Fruit fly (Drosophila melanogaster) whole organism, embryonic: ENCODE data around the gene CG43077.

Experiments used
- Awh ChIP-seq: fragments of 200-800 bp; sonication (Bioruptor generic); IDR thresholded peaks from 2 replicates; pipeline ENCODE4, ENCODE4 v1.3.6; 2022; ENCODE audit warnings: missing biosample characterization, missing genetic modification characterization
- CG12391 ChIP-seq: fragments of 200-800 bp; sonication (Bioruptor generic); optimal IDR thresholded peaks from 3 replicates; lab custom pipeline; 2018; ENCODE audit warnings: missing biosample characterization, mild to moderate bottlenecking, missing genetic modification characterization, moderate library complexity
- CG1602 ChIP-seq: fragments of 200-800 bp; sonication (Bioruptor generic); optimal IDR thresholded peaks from 3 replicates; lab custom pipeline; 2016; ENCODE audit warnings: missing biosample characterization, missing genetic modification characterization
- CG16863 ChIP-seq: fragments of 200-800 bp; sonication (Bioruptor generic); optimal IDR thresholded peaks from 3 replicates; lab custom pipeline; 2016; ENCODE audit warnings: missing biosample characterization, missing genetic modification characterization
- CG18476 ChIP-seq: fragments of 200-800 bp; sonication (Bioruptor generic); optimal IDR thresholded peaks from 2 replicates; lab custom pipeline; 2016; ENCODE audit warnings: missing biosample characterization, mild to moderate bottlenecking, missing genetic modification characterization
- CG18599 ChIP-seq: fragments of 200-800 bp; sonication (Bioruptor generic); optimal IDR thresholded peaks from 3 replicates; lab custom pipeline; 2017; ENCODE audit warnings: missing biosample characterization, missing genetic modification characterization, mild to moderate bottlenecking, moderate library complexity, missing genetic modification reagents
- CG3838 ChIP-seq: fragments of 200-800 bp; sonication (Bioruptor generic); optimal IDR thresholded peaks from 3 replicates; lab custom pipeline; 2016; ENCODE audit warnings: missing biosample characterization, missing genetic modification characterization
- CG5180 ChIP-seq: fragments of 200-800 bp; sonication (Bioruptor generic); optimal IDR thresholded peaks from 3 replicates; lab custom pipeline; 2017; ENCODE audit warnings: missing biosample characterization, missing genetic modification characterization, mild to moderate bottlenecking, moderate library complexity, missing genetic modification reagents
- CG6175 ChIP-seq: fragments of 200-800 bp; sonication (Bioruptor generic); IDR thresholded peaks from 3 replicates; pipeline ENCODE4 v1.3.6; 2022; ENCODE audit warnings: missing biosample characterization, missing genetic modification characterization
- CG6765 ChIP-seq: fragments of 200-800 bp; sonication (Bioruptor generic); optimal IDR thresholded peaks from 3 replicates; lab custom pipeline; 2017; ENCODE audit warnings: missing biosample characterization, mild to moderate bottlenecking, missing genetic modification characterization
- CG7839 ChIP-seq: fragments of 200-800 bp; sonication (Bioruptor generic); optimal IDR thresholded peaks from 3 replicates; lab custom pipeline; 2018; ENCODE audit warnings: missing biosample characterization, mild to moderate bottlenecking, missing genetic modification characterization, moderate library complexity
- Camta ChIP-seq: fragments of 200-800 bp; sonication (Bioruptor generic); optimal IDR thresholded peaks from 2 replicates; lab custom pipeline; 2016; ENCODE audit warnings: missing biosample characterization, missing genetic modification characterization
- Dip3 ChIP-seq: fragments of 200-800 bp; sonication (Bioruptor generic); optimal IDR thresholded peaks from 3 replicates; lab custom pipeline; 2016; ENCODE audit warnings: missing biosample characterization, missing genetic modification characterization
- HLH3B ChIP-seq: fragments of 200-800 bp; sonication (Bioruptor generic); IDR thresholded peaks from 2 replicates; pipeline ENCODE4 v1.3.6; 2022; ENCODE audit warnings: missing biosample characterization, missing genetic modification characterization
- Kr ChIP-seq: fragments of 200-800 bp; sonication (Bioruptor generic); optimal IDR thresholded peaks from 2 replicates; lab custom pipeline; 2017; ENCODE audit warnings: missing biosample characterization, mild to moderate bottlenecking, missing genetic modification characterization
- Mrtf ChIP-seq: fragments of 200-800 bp; sonication (Bioruptor generic); IDR thresholded peaks from 3 replicates; pipeline ENCODE4 v1.3.6; 2022; ENCODE audit warnings: missing biosample characterization, missing genetic modification characterization
- NC2α ChIP-seq: fragments of 200-800 bp; sonication (Bioruptor generic); optimal IDR thresholded peaks from 2 replicates; lab custom pipeline; 2016; ENCODE audit warnings: missing biosample characterization, missing genetic modification characterization
- Nf-YC ChIP-seq: fragments of 200-800 bp; optimal IDR thresholded peaks from 3 replicates; lab custom pipeline; 2019; ENCODE audit warnings: missing biosample characterization, mild to moderate bottlenecking, missing genetic modification characterization, moderate library complexity
- Ptx1 ChIP-seq: fragments of 200-800 bp; sonication (Bioruptor generic); IDR thresholded peaks from 2 replicates; pipeline ENCODE4 v1.3.6; 2022; ENCODE audit warnings: missing biosample characterization, missing genetic modification characterization
- Rfx ChIP-seq: fragments of 200-800 bp; sonication (Bioruptor generic); IDR thresholded peaks from 2 replicates; pipeline ENCODE4 v1.3.6; 2022; ENCODE audit warnings: missing biosample characterization, missing genetic modification characterization
- Scr ChIP-seq: fragments of 200-800 bp; sonication (Bioruptor generic); IDR thresholded peaks from 2 replicates; pipeline ENCODE4 v1.3.6; 2022; ENCODE audit warnings: missing biosample characterization, missing genetic modification characterization; ENCODE audit not compliant: partially characterized antibody
- Sox100B ChIP-seq: fragments of 200-800 bp; sonication (Bioruptor generic); optimal IDR thresholded peaks from 3 replicates; lab custom pipeline; 2018; ENCODE audit warnings: missing biosample characterization, mild to moderate bottlenecking, missing genetic modification characterization
- abd-A ChIP-seq: fragments of 200-800 bp; sonication (Bioruptor generic); optimal IDR thresholded peaks from 3 replicates; lab custom pipeline; 2019; ENCODE audit warnings: missing biosample characterization, mild to moderate bottlenecking, missing genetic modification characterization, moderate library complexity
- ato ChIP-seq: fragments of 200-800 bp; sonication (Bioruptor generic); IDR thresholded peaks from 2 replicates; pipeline ENCODE4 v1.3.6; 2022; ENCODE audit warnings: missing biosample characterization, missing genetic modification characterization; ENCODE audit not compliant: partially characterized antibody
- btn ChIP-seq: fragments of 200-800 bp; sonication (Bioruptor generic); optimal IDR thresholded peaks from 2 replicates; lab custom pipeline; 2016; ENCODE audit warnings: missing biosample characterization, missing genetic modification characterization
- chn ChIP-seq: fragments of 200-800 bp; sonication (Bioruptor generic); optimal IDR thresholded peaks from 2 replicates; lab custom pipeline; 2016; ENCODE audit warnings: missing biosample characterization, missing genetic modification characterization
- dan ChIP-seq: fragments of 200-800 bp; sonication (Bioruptor generic); IDR thresholded peaks from 2 replicates; pipeline ENCODE4 v1.3.6; 2022; ENCODE audit warnings: missing biosample characterization, missing genetic modification characterization
- dpn ChIP-seq, 2 experiments: fragments of 200-800 bp; sonication (Bioruptor generic); optimal IDR thresholded peaks; 3 replicates each; lab custom pipeline; 2016; ENCODE audit warnings: missing biosample characterization in 2 of 2, missing genetic modification characterization in 2 of 2
- ftz-f1 ChIP-seq: fragments of 200-800 bp; sonication (Bioruptor generic); optimal IDR thresholded peaks from 2 replicates; lab custom pipeline; 2016; ENCODE audit warnings: missing biosample characterization, missing genetic modification characterization
- gem ChIP-seq: fragments of 200-800 bp; sonication (Bioruptor generic); optimal IDR thresholded peaks from 2 replicates; lab custom pipeline; 2019; ENCODE audit warnings: missing biosample characterization, mild to moderate bottlenecking, missing genetic modification characterization, moderate library complexity
- gsb ChIP-seq: fragments of 200-800 bp; sonication (Bioruptor generic); IDR thresholded peaks from 2 replicates; pipeline ENCODE4 v1.3.6; 2022; ENCODE audit warnings: missing biosample characterization, missing genetic modification characterization
- hkb ChIP-seq, 2 experiments: fragments of 200-800 bp in 1 of 2; fragments of >200 bp in 1 of 2; sonication (Bioruptor generic) in 1 of 2; IDR thresholded peaks in 1 of 2; optimal IDR thresholded peaks in 1 of 2; 2 replicates each; pipeline versions ENCODE4 v1.3.6 to Lab custom; 2017 to 2022; ENCODE audit warnings: missing biosample characterization in 1 of 2, missing genetic modification characterization in 1 of 2
- lilli ChIP-seq: fragments of 200-800 bp; sonication (Bioruptor generic); optimal IDR thresholded peaks from 3 replicates; lab custom pipeline; 2016; ENCODE audit warnings: missing biosample characterization, missing genetic modification characterization
- nerfin-2 ChIP-seq: fragments of 200-800 bp; sonication (Bioruptor generic); IDR thresholded peaks from 2 replicates; pipeline ENCODE4 v1.3.6; 2022; ENCODE audit warnings: missing biosample characterization, missing genetic modification characterization; ENCODE audit not compliant: partially characterized antibody
- odd ChIP-seq: fragments of 200-800 bp; sonication (Bioruptor generic); optimal IDR thresholded peaks from 2 replicates; lab custom pipeline; 2017; ENCODE audit warnings: missing biosample characterization, mild to moderate bottlenecking, missing genetic modification characterization
- pan ChIP-seq, 4 experiments: fragments of >200 bp in 3 of 4; fragments of 200-800 bp in 1 of 4; sonication (Bioruptor generic) in 1 of 4; optimal IDR thresholded peaks in 3 of 4; IDR thresholded peaks in 1 of 4; 2 replicates each; pipeline versions ENCODE4 v1.3.6 to Lab custom; 2017 to 2022; ENCODE audit warnings: missing biosample characterization in 2 of 4, missing genetic modification characterization in 2 of 4, mixed read lengths in 1 of 4
- pho ChIP-seq: fragments of 200-800 bp; sonication (Bioruptor generic); optimal IDR thresholded peaks from 2 replicates; lab custom pipeline; 2016; ENCODE audit warnings: missing biosample characterization, missing genetic modification characterization
- phol ChIP-seq: fragments of 200-800 bp; sonication (Bioruptor generic); optimal IDR thresholded peaks from 3 replicates; lab custom pipeline; 2018; ENCODE audit warnings: missing biosample characterization, mild to moderate bottlenecking, missing genetic modification characterization, moderate library complexity
- pita ChIP-seq: fragments of 200-800 bp; sonication (Bioruptor generic); optimal IDR thresholded peaks from 2 replicates; lab custom pipeline; 2017; ENCODE audit warnings: missing biosample characterization, mild to moderate bottlenecking, missing genetic modification characterization
- prd ChIP-seq, 3 experiments: fragments of >200 bp in 2 of 3; fragments of 200-800 bp in 1 of 3; sonication (Bioruptor generic) in 1 of 3; optimal IDR thresholded peaks in 2 of 3; IDR thresholded peaks in 1 of 3; 2 replicates in 2 of 3; 3 replicates in 1 of 3; pipeline versions ENCODE4 v1.3.6 to Lab custom; 2017 to 2022; ENCODE audit warnings: missing biosample characterization in 1 of 3, missing genetic modification characterization in 1 of 3
- row ChIP-seq: fragments of 200-800 bp; sonication (Bioruptor generic); IDR thresholded peaks from 3 replicates; pipeline ENCODE4 v1.3.6; 2022; ENCODE audit warnings: missing biosample characterization, missing genetic modification characterization
- slp2 ChIP-seq: fragments of 200-800 bp; sonication (Bioruptor generic); optimal IDR thresholded peaks from 2 replicates; lab custom pipeline; 2016; ENCODE audit warnings: missing biosample characterization, missing genetic modification characterization
- so ChIP-seq: fragments of 200-800 bp; sonication (Bioruptor generic); IDR thresholded peaks from 3 replicates; pipeline ENCODE4 v1.3.6; 2022; ENCODE audit warnings: missing biosample characterization, missing genetic modification characterization
- sr ChIP-seq: fragments of 200-800 bp; sonication (Bioruptor generic); IDR thresholded peaks from 3 replicates; pipeline ENCODE4 v1.3.6; 2022; ENCODE audit warnings: missing biosample characterization, missing genetic modification characterization
- ssp ChIP-seq: fragments of 200-800 bp; sonication (Bioruptor generic); IDR thresholded peaks from 2 replicates; pipeline ENCODE4 v1.3.6; 2022; ENCODE audit warnings: missing biosample characterization, missing genetic modification characterization
- tap ChIP-seq: fragments of 200-800 bp; optimal IDR thresholded peaks from 3 replicates; lab custom pipeline; 2019; ENCODE audit warnings: missing biosample characterization, mild to moderate bottlenecking, missing genetic modification characterization, moderate library complexity
- tx ChIP-seq: fragments of 200-800 bp; sonication (Bioruptor generic); optimal IDR thresholded peaks from 2 replicates; lab custom pipeline; 2016; ENCODE audit warnings: missing biosample characterization, missing genetic modification characterization
- wor ChIP-seq: fragments of 200-800 bp; sonication (Bioruptor generic); IDR thresholded peaks from 2 replicates; pipeline ENCODE4 v1.3.6; 2022; ENCODE audit warnings: missing biosample characterization, missing genetic modification characterization
- yki ChIP-seq: fragments of >200 bp; optimal IDR thresholded peaks from 3 replicates; lab custom pipeline; 2018
- zfh1 ChIP-seq: fragments of 200-800 bp; sonication (Bioruptor generic); IDR thresholded peaks from 3 replicates; pipeline ENCODE4 v1.3.6; 2022; ENCODE audit warnings: missing biosample characterization, missing genetic modification characterization

Gene CG43077

DNA sequence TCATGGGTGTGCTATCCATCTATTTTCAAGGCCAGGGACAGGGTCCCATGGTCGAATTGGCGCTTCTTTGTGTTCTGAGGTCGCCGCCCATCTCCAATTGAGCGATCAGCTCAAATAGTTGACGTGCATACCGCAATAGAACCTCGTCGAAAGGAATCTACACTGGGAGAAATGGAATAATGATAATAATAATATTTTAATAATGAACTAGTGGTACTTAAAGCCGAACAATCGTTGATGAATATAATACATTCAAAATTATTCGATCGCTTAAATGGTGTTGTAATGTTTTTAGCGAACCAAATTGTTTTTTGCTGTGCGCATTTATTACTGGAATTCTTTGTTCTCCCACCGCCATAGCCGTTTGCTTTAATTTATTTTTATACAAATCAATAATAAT, 22.3 kb upstream of the CG43077 start (continued):
- TF ChIP-seq chn (GFP tag; lab: Kevin White, UChicago), result no peak
- no peak for TF ChIP-seq Sox100B (GFP tag; lab: Kevin White, UChicago)
- TF ChIP-seq CG5180 (GFP tag; lab: Kevin White, UChicago), result no peak
- TF ChIP-seq lilli (GFP tag; lab: Kevin White, UChicago), result no peak
- no peak for TF ChIP-seq Awh (GFP tag; lab: Robert Waterston, UW)
- TF ChIP-seq ato (GFP tag; lab: Robert Waterston, UW), result no peak
- TF ChIP-seq yki (lab: Kevin White, UChicago), result no peak
- no peak for TF ChIP-seq pan (optimal IDR thresholded peaks at IDR 0.05; lab: Kevin White, UChicago)
- peak in 1 of 2 experiments; percentile 20 for TF ChIP-seq pan (GFP tag; optimal IDR thresholded peaks at IDR 0.05 in 1 of 2, IDR thresholded peaks at IDR 0.05 in 1 of 2)
- TF ChIP-seq pita (GFP tag; lab: Kevin White, UChicago), result no peak
- no peak for TF ChIP-seq slp2
- TF ChIP-seq NC2α, result no peak
- no peak for TF ChIP-seq nerfin-2
- peak; percentile 28 for TF ChIP-seq CG12391 (tag; lab: Kevin White, UChicago)
- TF ChIP-seq tx (GFP tag; lab: Kevin White, UChicago), result no peak
- no peak for TF ChIP-seq CG16863 (GFP tag; lab: Kevin White, UChicago)
- no peak for TF ChIP-seq CG3838 (GFP tag; lab: Kevin White, UChicago)
- TF ChIP-seq gem (tag; lab: Kevin White, UChicago), result peak; percentile 41
- TF ChIP-seq odd, result no peak
- TF ChIP-seq Camta (GFP tag; lab: Kevin White, UChicago), result no peak
- no peak for TF ChIP-seq ssp (GFP tag; lab: Robert Waterston, UW)
- TF ChIP-seq Ptx1 (GFP tag; lab: Robert Waterston, UW), result peak; percentile 31; the same call in 1 of the 2 replicates
- no peak for TF ChIP-seq dan (GFP tag; lab: Robert Waterston, UW)
- peak; percentile 9; the same call in 1 of the 3 replicates for TF ChIP-seq row (GFP tag; lab: Robert Waterston, UW)
- TF ChIP-seq hkb (optimal IDR thresholded peaks at IDR 0.05; lab: Kevin White, UChicago), result no peak
- TF ChIP-seq hkb (GFP tag; IDR thresholded peaks at IDR 0.05; lab: Robert Waterston, UW), result no peak
- TF ChIP-seq CG6175 (GFP tag; lab: Robert Waterston, UW), result no peak
- TF ChIP-seq Mrtf (GFP tag; lab: Robert Waterston, UW), result no peak
- TF ChIP-seq Dip3 (GFP tag; lab: Kevin White, UChicago), result no peak
- TF ChIP-seq pho, result no peak
- no peak for TF ChIP-seq Kr (GFP tag; lab: Kevin White, UChicago)
- no peak for TF ChIP-seq tap
- TF ChIP-seq Scr (GFP tag; lab: Robert Waterston, UW), result no peak
- TF ChIP-seq abd-A (tag; lab: Kevin White, UChicago), result no peak
- peak; percentile 71 for TF ChIP-seq ftz-f1 (GFP tag; lab: Kevin White, UChicago)
- TF ChIP-seq HLH3B (GFP tag; lab: Robert Waterston, UW), result no peak
- TF ChIP-seq CG1602, result no peak
- TF ChIP-seq CG7839 (tag; lab: Kevin White, UChicago), result no peak
- TF ChIP-seq wor (GFP tag; lab: Robert Waterston, UW), result no peak
- TF ChIP-seq CG18599 (GFP tag; lab: Kevin White, UChicago), result no peak
- TF ChIP-seq CG18476 (GFP tag; lab: Kevin White, UChicago), result no peak
- TF ChIP-seq so (GFP tag; lab: Robert Waterston, UW), result peak; percentile 61; the same call in 1 of the 3 replicates
- no peak for TF ChIP-seq Nf-YC (tag; lab: Kevin White, UChicago)
- TF ChIP-seq dpn (GFP tag; optimal IDR thresholded peaks at IDR 0.05; lab: Kevin White, UChicago), result no peak
- no peak for TF ChIP-seq btn (GFP tag; lab: Kevin White, UChicago)
- TF ChIP-seq phol (tag; lab: Kevin White, UChicago), result peak; percentile 7
- peak; percentile 53; the same call in 1 of the 2 replicates for TF ChIP-seq Rfx (GFP tag; lab: Robert Waterston, UW)
- TF ChIP-seq CG6765 (GFP tag; lab: Kevin White, UChicago), result no peak
- TF ChIP-seq zfh1, result 0 out of 3 replicates have a peak, but pooled peaks have one; percentile 29
- no peak for TF ChIP-seq prd (optimal IDR thresholded peaks at IDR 0.05; lab: Kevin White, UChicago)
- peak; percentile 26; the same call in 1 of the 3 replicates for TF ChIP-seq prd (GFP tag; IDR thresholded peaks at IDR 0.05; lab: Robert Waterston, UW)
- TF ChIP-seq sr (GFP tag; lab: Robert Waterston, UW), result no peak
- TF ChIP-seq gsb (GFP tag; lab: Robert Waterston, UW), result no peak
